Fruit fly (Drosophila melanogaster): ENCODE measurements around the gene CG13733.

The CG13733 gene

DNA sequence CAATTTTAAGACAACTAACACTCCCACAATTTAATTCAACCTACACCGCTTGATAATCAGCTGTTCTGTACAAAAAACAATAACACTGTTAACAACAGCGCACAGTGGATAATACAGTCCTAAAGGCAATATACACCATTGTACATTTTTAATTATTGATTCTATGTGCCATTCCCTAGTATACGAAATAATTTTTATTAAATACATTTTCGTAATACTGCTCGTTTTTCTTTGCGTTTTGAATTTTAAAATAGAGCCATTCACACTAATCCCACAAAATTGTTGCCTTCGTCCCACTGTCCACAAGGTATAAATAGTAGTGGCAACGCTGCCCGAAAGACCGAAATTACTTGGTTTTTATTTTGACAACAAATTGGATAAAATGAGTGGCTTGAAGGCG lies 45.2 kb downstream of the CG13733 start, which contains the start of the genes Coq4 and CG32176 (continued):
- peak; percentile 96 for TF ChIP-seq kay (GFP tag; optimal IDR thresholded peaks at IDR 0.05)
- peak; percentile 100 for TF ChIP-seq Med (GFP tag)
- TF ChIP-seq CG13296 (GFP tag; optimal IDR thresholded peaks at IDR 0.05), result peak; percentile 95
- peak; percentile 93 for TF ChIP-seq Sox100B (GFP tag; optimal IDR thresholded peaks at IDR 0.05)
- TF ChIP-seq Usf (GFP tag; optimal IDR thresholded peaks at IDR 0.05), result peak; percentile 94
- peak; percentile 95 for TF ChIP-seq cas (GFP tag; IDR thresholded peaks at IDR 0.05)
- TF ChIP-seq en (GFP tag; optimal IDR thresholded peaks at IDR 0.05), result peak; percentile 95
- peak; percentile 79 for TF ChIP-seq CG7928 (GFP tag; optimal IDR thresholded peaks at IDR 0.05)
- TF ChIP-seq stwl (tag; optimal IDR thresholded peaks at IDR 0.05), result peak; percentile 78
- TF ChIP-seq CG34376 (GFP tag; optimal IDR thresholded peaks at IDR 0.05), result peak; percentile 93
- TF ChIP-seq pan (optimal IDR thresholded peaks at IDR 0.05), result no peak
- peak in 1 of 2 experiments; percentile 99 for TF ChIP-seq pan (GFP tag; optimal IDR thresholded peaks at IDR 0.05 in 1 of 2, IDR thresholded peaks at IDR 0.05 in 1 of 2)
- TF ChIP-seq az2 (GFP tag; optimal IDR thresholded peaks at IDR 0.05), result peak; percentile 99
- TF ChIP-seq CG2889 (GFP tag; IDR thresholded peaks at IDR 0.05), result peak; percentile 97
- TF ChIP-seq NfI (GFP tag; optimal IDR thresholded peaks at IDR 0.05), result peak; percentile 98
- peak; percentile 44; the same call in 1 of the 3 replicates for TF ChIP-seq hb (GFP tag; IDR thresholded peaks at IDR 0.05; ENCODE audit: partially characterized antibody)
- peak; percentile 96 for TF ChIP-seq lbe (GFP tag; optimal IDR thresholded peaks at IDR 0.05)
- TF ChIP-seq dimm (GFP tag; IDR thresholded peaks at IDR 0.05), result peak; percentile 95
- TF ChIP-seq sqz (GFP tag; optimal IDR thresholded peaks at IDR 0.05), result peak; percentile 91
- TF ChIP-seq CG31441 (GFP tag; IDR thresholded peaks at IDR 0.05), result peak; percentile 95
- TF ChIP-seq h (optimal IDR thresholded peaks at IDR 0.05), result no peak
- TF ChIP-seq CG32767 (GFP tag; IDR thresholded peaks at IDR 0.05), result peak; percentile 95
- TF ChIP-seq E2f1 (GFP tag; IDR thresholded peaks at IDR 0.05), result peak; percentile 98
- TF ChIP-seq fu2 (GFP tag; optimal IDR thresholded peaks at IDR 0.05), result peak; percentile 97
- TF ChIP-seq Sox102F (GFP tag; optimal IDR thresholded peaks at IDR 0.05), result peak; percentile 99
- TF ChIP-seq HLH54F (GFP tag; optimal IDR thresholded peaks at IDR 0.05), result peak; percentile 99
- TF ChIP-seq ken (GFP tag; IDR thresholded peaks at IDR 0.05), result peak; percentile 98
- peak; percentile 86 for TF ChIP-seq CG30020 (tag; optimal IDR thresholded peaks at IDR 0.05)
- peak in 1 of 2 experiments; percentile 89 for TF ChIP-seq Eip74EF (GFP tag; optimal IDR thresholded peaks at IDR 0.05)
- TF ChIP-seq tio (GFP tag; optimal IDR thresholded peaks at IDR 0.05), result peak; percentile 98
- peak; percentile 97 for TF ChIP-seq fd3F (GFP tag; optimal IDR thresholded peaks at IDR 0.05)
- TF ChIP-seq BtbVII (GFP tag; optimal IDR thresholded peaks at IDR 0.05), result peak; percentile 94
- peak; percentile 94 for TF ChIP-seq ewg (GFP tag; optimal IDR thresholded peaks at IDR 0.05)
- TF ChIP-seq CG17568 (GFP tag; optimal IDR thresholded peaks at IDR 0.05), result peak; percentile 95
- TF ChIP-seq so (GFP tag; IDR thresholded peaks at IDR 0.05), result peak; percentile 97
- peak; percentile 99 for TF ChIP-seq CG2120 (GFP tag; optimal IDR thresholded peaks at IDR 0.05)
- TF ChIP-seq Asciz (GFP tag; optimal IDR thresholded peaks at IDR 0.05), result peak; percentile 91
- TF ChIP-seq CG14860 (GFP tag; IDR thresholded peaks at IDR 0.05; ENCODE audit: partially characterized antibody), result peak; percentile 73
- TF ChIP-seq Fer1 (GFP tag; optimal IDR thresholded peaks at IDR 0.05), result peak; percentile 97
- peak; percentile 92 for TF ChIP-seq run (tag; optimal IDR thresholded peaks at IDR 0.05)
- TF ChIP-seq pzg (GFP tag; optimal IDR thresholded peaks at IDR 0.05), result peak; percentile 69
- peak; percentile 98 for TF ChIP-seq gro (GFP tag; optimal IDR thresholded peaks at IDR 0.05)
- peak; percentile 97 for TF ChIP-seq grau (tag; optimal IDR thresholded peaks at IDR 0.05)
- 0 out of 3 replicates have a peak, but pooled peaks have one; percentile 45 for TF ChIP-seq mld (GFP tag; IDR thresholded peaks at IDR 0.05; ENCODE audit: partially characterized antibody)
- TF ChIP-seq row (GFP tag; IDR thresholded peaks at IDR 0.05), result peak; percentile 100
- peak; percentile 97 for TF ChIP-seq CG11695 (GFP tag; IDR thresholded peaks at IDR 0.05)
- TF ChIP-seq trh (GFP tag; optimal IDR thresholded peaks at IDR 0.05), result peak; percentile 98
- peak; percentile 71 for TF ChIP-seq CG14965 (GFP tag; optimal IDR thresholded peaks at IDR 0.05; ENCODE audit: borderline replicate concordance)
- TF ChIP-seq CG9727 (GFP tag; optimal IDR thresholded peaks at IDR 0.05), result peak; percentile 97
- TF ChIP-seq CG12299 (tag; optimal IDR thresholded peaks at IDR 0.05), result peak; percentile 96
- peak; percentile 96 for TF ChIP-seq repo (GFP tag; optimal IDR thresholded peaks at IDR 0.05)
